Fruit fly (Drosophila melanogaster) whole organism, pupa: Measurements from ENCODE around the gene CG33494.

ENCODE experiments used
- CG17806 ChIP-seq: fragments of 200-800 bp; sonication (Bioruptor generic); optimal IDR thresholded peaks from 2 replicates; lab custom pipeline; 2018; ENCODE audit warnings: missing biosample characterization, mild to moderate bottlenecking, missing genetic modification characterization, moderate library complexity
- CG34367 ChIP-seq: fragments of 200-800 bp; sonication (Bioruptor generic); optimal IDR thresholded peaks from 2 replicates; lab custom pipeline; 2018; ENCODE audit warnings: missing biosample characterization, mild to moderate bottlenecking, missing genetic modification characterization
- CG4496 ChIP-seq: fragments of 200-800 bp; sonication (Bioruptor generic); IDR thresholded peaks from 3 replicates; pipeline ENCODE4 v1.3.6; 2022; ENCODE audit warnings: missing biosample characterization, missing genetic modification characterization
- CG8301 ChIP-seq: fragments of 200-800 bp; sonication (Bioruptor generic); optimal IDR thresholded peaks from 2 replicates; lab custom pipeline; 2018; ENCODE audit warnings: missing biosample characterization, mild to moderate bottlenecking, missing genetic modification characterization
- Pif1A ChIP-seq: fragments of 200-800 bp; sonication (Bioruptor generic); optimal IDR thresholded peaks from 3 replicates; lab custom pipeline; 2016; ENCODE audit warnings: missing biosample characterization, missing genetic modification characterization
- fd96Ca ChIP-seq: fragments of 200-800 bp; sonication (Bioruptor generic); IDR thresholded peaks from 3 replicates; pipeline ENCODE4 v1.3.6; 2022; ENCODE audit warnings: missing biosample characterization, missing genetic modification characterization
- gl ChIP-seq: fragments of 200-800 bp; sonication (Bioruptor generic); optimal IDR thresholded peaks from 2 replicates; lab custom pipeline; 2018; ENCODE audit warnings: missing biosample characterization, mild to moderate bottlenecking, missing genetic modification characterization
- rn ChIP-seq: fragments of 200-800 bp; sonication (Bioruptor generic); IDR thresholded peaks from 2 replicates; pipeline ENCODE4 v1.3.6; 2022; ENCODE audit warnings: missing biosample characterization, missing genetic modification characterization

DNA sequence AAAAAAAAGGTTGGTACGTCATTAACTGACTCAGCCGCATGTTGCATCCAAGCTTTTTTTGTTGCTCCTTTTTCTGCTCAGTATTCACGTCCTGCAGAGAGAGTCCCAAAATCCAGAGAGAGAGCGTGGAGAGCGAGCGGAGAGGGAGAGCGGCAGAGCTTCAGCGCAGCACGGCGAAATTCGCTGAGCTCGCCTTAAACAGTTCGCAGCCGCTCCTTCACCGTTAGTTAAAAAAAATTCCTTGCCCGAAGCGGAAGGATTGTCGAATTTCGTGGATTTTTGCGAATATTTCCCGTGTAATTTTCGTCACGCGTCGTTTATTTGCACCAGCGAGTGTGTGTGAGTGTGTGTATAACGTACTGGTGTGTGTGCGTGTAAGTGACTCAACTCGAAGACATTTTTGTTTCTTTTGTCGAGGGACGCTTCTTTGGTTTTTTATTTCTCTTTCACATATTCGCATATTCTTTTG, 23.2 kb upstream of the CG33494 start:
- TF ChIP-seq gl (tag; lab: Kevin White, UChicago) (peak; percentile 46), Pif1A (GFP tag; lab: Kevin White, UChicago) (no peak), CG17806 (tag; lab: Kevin White, UChicago) (no peak), rn (0 out of 2 replicates have a peak, but pooled peaks have one; percentile 18), CG34367 (tag; lab: Kevin White, UChicago) (peak; percentile 24), fd96Ca (GFP tag; lab: Robert Waterston, UW) (no peak; the same call in 2 of the 3 replicates), CG8301 (tag; lab: Kevin White, UChicago) (no peak), CG4496 (peak; percentile 83)
